Fruit fly (Drosophila melanogaster) whole organism, pupa: ENCODE results near the gene mbo.

Experiments
- CG12605 ChIP-seq: fragments of 200-800 bp; sonication (Bioruptor generic); IDR thresholded peaks from 2 replicates; pipeline ENCODE4 v1.3.6; 2022; ENCODE audit warnings: missing biosample characterization, missing genetic modification characterization
- CG13204 ChIP-seq: fragments of 200-800 bp; sonication (Bioruptor generic); optimal IDR thresholded peaks from 2 replicates; lab custom pipeline; 2018; ENCODE audit warnings: missing biosample characterization, mild to moderate bottlenecking, missing genetic modification characterization, moderate library complexity
- CG14655 ChIP-seq: fragments of 200-800 bp; sonication (Bioruptor generic); optimal IDR thresholded peaks from 3 replicates; lab custom pipeline; 2017; ENCODE audit warnings: mild to moderate bottlenecking, missing biosample characterization, missing genetic modification reagents, missing genetic modification characterization
- CG17806 ChIP-seq: fragments of 200-800 bp; sonication (Bioruptor generic); optimal IDR thresholded peaks from 2 replicates; lab custom pipeline; 2018; ENCODE audit warnings: missing biosample characterization, mild to moderate bottlenecking, missing genetic modification characterization, moderate library complexity
- CG4496 ChIP-seq: fragments of 200-800 bp; sonication (Bioruptor generic); IDR thresholded peaks from 3 replicates; pipeline ENCODE4 v1.3.6; 2022; ENCODE audit warnings: missing biosample characterization, missing genetic modification characterization
- CG8159 ChIP-seq: fragments of 200-800 bp; sonication (Bioruptor generic); optimal IDR thresholded peaks from 3 replicates; lab custom pipeline; 2018; ENCODE audit warnings: missing biosample characterization, mild to moderate bottlenecking, missing genetic modification characterization, moderate library complexity
- CG8301 ChIP-seq: fragments of 200-800 bp; sonication (Bioruptor generic); optimal IDR thresholded peaks from 2 replicates; lab custom pipeline; 2018; ENCODE audit warnings: missing biosample characterization, mild to moderate bottlenecking, missing genetic modification characterization
- D1 ChIP-seq: fragments of 200-800 bp; sonication (Bioruptor generic); optimal IDR thresholded peaks from 2 replicates; lab custom pipeline; 2018; ENCODE audit warnings: missing biosample characterization, mild to moderate bottlenecking, missing genetic modification characterization, moderate library complexity
- Ets98B ChIP-seq: fragments of 200-800 bp; sonication (Bioruptor generic); IDR thresholded peaks from 2 replicates; pipeline ENCODE4 v1.3.6; 2022; ENCODE audit warnings: missing biosample characterization, missing genetic modification characterization
- Pif1A ChIP-seq: fragments of 200-800 bp; sonication (Bioruptor generic); optimal IDR thresholded peaks from 3 replicates; lab custom pipeline; 2016; ENCODE audit warnings: missing biosample characterization, missing genetic modification characterization
- Pif1B ChIP-seq: fragments of 200-800 bp; sonication (Bioruptor generic); optimal IDR thresholded peaks from 3 replicates; lab custom pipeline; 2016; ENCODE audit warnings: missing biosample characterization, missing genetic modification characterization
- Snoo ChIP-seq: fragments of 200-800 bp; sonication (Bioruptor generic); optimal IDR thresholded peaks from 3 replicates; lab custom pipeline; 2017; ENCODE audit warnings: missing biosample characterization, mild to moderate bottlenecking, missing genetic modification characterization, inconsistent platforms
- fd96Ca ChIP-seq: fragments of 200-800 bp; sonication (Bioruptor generic); IDR thresholded peaks from 3 replicates; pipeline ENCODE4 v1.3.6; 2022; ENCODE audit warnings: missing biosample characterization, missing genetic modification characterization
- rn ChIP-seq: fragments of 200-800 bp; sonication (Bioruptor generic); IDR thresholded peaks from 2 replicates; pipeline ENCODE4 v1.3.6; 2022; ENCODE audit warnings: missing biosample characterization, missing genetic modification characterization

mbo gene

DNA sequence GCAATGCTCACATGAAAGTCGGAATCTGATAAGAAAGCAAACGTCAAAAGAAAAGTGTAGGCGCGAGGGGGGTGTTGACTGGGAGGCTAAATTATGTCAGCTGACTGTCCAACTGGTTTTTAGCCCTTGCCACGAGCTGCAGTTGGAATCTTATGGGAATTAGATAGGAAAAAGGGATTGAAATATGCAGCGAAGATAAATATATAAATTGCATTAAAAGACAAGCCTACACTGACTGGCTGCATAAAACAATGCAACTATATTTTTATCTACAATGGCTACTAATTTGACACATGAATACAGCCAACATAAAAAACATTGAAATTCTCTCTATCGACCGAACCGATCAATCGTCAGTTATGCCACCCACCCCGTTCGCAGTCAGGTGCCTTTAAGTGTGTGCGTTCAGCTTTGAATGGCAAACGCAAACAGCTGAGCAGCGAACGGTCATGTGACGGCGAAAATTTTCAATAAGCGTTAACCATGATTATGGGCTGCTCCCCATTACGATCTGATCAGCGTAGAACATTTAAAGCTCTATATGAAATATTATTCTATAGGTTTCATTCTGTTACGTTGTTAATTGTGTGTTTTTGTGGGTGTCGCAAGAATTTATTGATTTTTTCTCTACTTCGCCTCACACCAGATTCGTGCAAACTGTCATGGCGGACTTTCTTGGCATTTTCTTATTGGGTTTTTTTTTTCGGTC, 52.0 kb downstream of the mbo start:
- TF ChIP-seq D1 (tag; lab: Kevin White, UChicago): no peak
- TF ChIP-seq Pif1A: no peak
- TF ChIP-seq CG4496 (GFP tag; lab: Robert Waterston, UW): no peak
- no peak for TF ChIP-seq CG13204 (GFP tag; lab: Kevin White, UChicago)
- no peak for TF ChIP-seq Snoo
- no peak for TF ChIP-seq fd96Ca (GFP tag; lab: Robert Waterston, UW)
- TF ChIP-seq CG8301: no peak
- no peak for TF ChIP-seq Ets98B (GFP tag; lab: Robert Waterston, UW)
- TF ChIP-seq CG14655 (GFP tag; lab: Kevin White, UChicago): no peak
- no peak for TF ChIP-seq CG12605 (GFP tag; lab: Robert Waterston, UW)
- no peak for TF ChIP-seq Pif1B (GFP tag; lab: Kevin White, UChicago)
- no peak for TF ChIP-seq CG17806 (tag; lab: Kevin White, UChicago)
- no peak for TF ChIP-seq CG8159 (tag; lab: Kevin White, UChicago)
- no peak for TF ChIP-seq rn
